Fruit fly (Drosophila melanogaster) S2 (cell line): ENCODE results near the gene wry.

Source experiments
- CG8478 ChIP-seq: fragments of >200 bp; optimal IDR thresholded peaks from 2 replicates; lab custom pipeline; 2018
- CTCF ChIP-seq, 2 experiments: fragments of >200 bp; optimal IDR thresholded peaks; 2 replicates each; lab custom pipeline; 2018

- TF ChIP-seq CTCF (optimal IDR thresholded peaks at IDR 0.05; lab: Kevin White, UChicago) (no peak), CG8478 (lab: Kevin White, UChicago) (no peak)
Observed at dm6 chr2L:1826400-1826799, 9.9 kb upstream of the wry start, which contains the start of gene CG31664.
